Worm (Caenorhabditis elegans) whole organism, midembryonic: Measurements from ENCODE around the gene F18E9.8.

Experiments
- T22C8.4 ChIP-seq: fragments of 200-800 bp; sonication (Bioruptor generic); IDR thresholded peaks from 2 replicates; pipeline ENCODE4 v1.3.6; 2022; ENCODE audit warnings: missing genetic modification characterization, missing compliant biosample characterization
- cog-1 ChIP-seq: sonication (generic microtip); optimal IDR thresholded peaks from 2 replicates; lab custom pipeline; 2016; ENCODE audit warnings: missing genetic modification characterization, missing compliant biosample characterization
- flt-1 ChIP-seq: fragments of 200-800 bp; sonication (Bioruptor generic); IDR thresholded peaks from 2 replicates; pipeline ENCODE4 v1.3.6; 2022; ENCODE audit warnings: missing genetic modification characterization, missing compliant biosample characterization
- klf-2 ChIP-seq: fragments of 200-800 bp; sonication (Bioruptor generic); conservative IDR thresholded peaks from 2 replicates; pipeline ENCODE4 v1.3.6; 2022; ENCODE audit warnings: missing genetic modification reagents, missing genetic modification characterization, missing compliant biosample characterization
- med-1 ChIP-seq: sonication (generic microtip); optimal IDR thresholded peaks from 2 replicates; lab custom pipeline; 2017; ENCODE audit warnings: missing genetic modification characterization, mild to moderate bottlenecking, missing compliant biosample characterization, antibody characterized with exemption, missing genetic modification reagents; ENCODE audit not compliant: insufficient read depth
- ref-1 ChIP-seq: fragments of 200-800 bp; sonication (Bioruptor generic); conservative IDR thresholded peaks from 2 replicates; pipeline ENCODE4 v1.3.6; 2022; ENCODE audit warnings: missing genetic modification reagents, missing genetic modification characterization, missing compliant biosample characterization
- tab-1 ChIP-seq: fragments of 200-800 bp; sonication (Bioruptor generic); IDR thresholded peaks from 2 replicates; pipeline ENCODE4 v1.3.6; 2022; ENCODE audit warnings: missing genetic modification characterization, missing compliant biosample characterization
- ztf-23 ChIP-seq: fragments of 200-800 bp; sonication (Bioruptor generic); IDR thresholded peaks from 2 replicates; pipeline ENCODE4 v1.3.6; 2022; ENCODE audit warnings: missing genetic modification reagents, missing genetic modification characterization, missing compliant biosample characterization
- ztf-29 ChIP-seq: fragments of 200-800 bp; sonication (Bioruptor generic); IDR thresholded peaks from 2 replicates; pipeline ENCODE4 v1.3.6; 2022; ENCODE audit warnings: missing genetic modification reagents, missing genetic modification characterization, missing compliant biosample characterization

DNA sequence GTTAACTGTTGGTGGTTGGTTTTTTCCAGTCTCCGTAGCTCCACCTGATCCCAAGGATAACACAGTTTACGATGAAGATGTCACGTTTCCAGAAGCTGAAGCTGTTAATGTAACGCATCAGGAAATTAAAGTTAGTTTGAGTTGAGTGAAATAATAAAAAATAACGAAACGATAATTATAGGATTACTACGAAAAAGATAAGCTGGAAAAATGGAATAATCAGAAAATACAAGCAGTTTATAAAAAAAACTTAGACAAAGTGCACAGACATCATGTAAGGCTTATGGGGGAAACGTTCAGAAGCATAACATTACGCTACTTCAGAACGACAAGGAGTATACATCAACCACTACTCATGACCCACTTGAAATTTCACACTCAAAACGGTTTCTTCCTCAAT, at the start of gene F18E9.8:
- TF ChIP-seq flt-1 (GFP tag; lab: Robert Waterston, UW) = no peak
- TF ChIP-seq ztf-23 (GFP tag; lab: Robert Waterston, UW) = no peak
- TF ChIP-seq tab-1 = no peak
- no peak for TF ChIP-seq T22C8.4
- TF ChIP-seq med-1 (GFP tag; lab: Kevin White, UChicago) = no peak
- TF ChIP-seq klf-2 (GFP tag; lab: Robert Waterston, UW) = no peak
- no peak for TF ChIP-seq ref-1
- TF ChIP-seq cog-1 = no peak
- no peak for TF ChIP-seq ztf-29 (GFP tag; lab: Robert Waterston, UW)
